Worm (Caenorhabditis elegans): ENCODE data around the gene mxl-2.

ce11 chrIII:147570-148076 is 40.3 kb downstream of the mxl-2 start, which contains the start of gene sqst-5:
- TF ChIP-seq unc-39 (tag; optimal IDR thresholded peaks at IDR 0.05) (no peak), nhr-28 (tag; optimal IDR thresholded peaks at IDR 0.05) (no peak), mep-1 (tag; optimal IDR thresholded peaks at IDR 0.05) (no peak), unc-62 (GFP tag; optimal IDR thresholded peaks at IDR 0.05) (no peak), mab-5 (tag; optimal IDR thresholded peaks at IDR 0.05) (no peak), ztf-11 (tag; optimal IDR thresholded peaks at IDR 0.05) (no peak), nhr-12 (tag; optimal IDR thresholded peaks at IDR 0.05) (no peak), lsy-2 (tag; optimal IDR thresholded peaks at IDR 0.05) (no peak), blmp-1 (tag; optimal IDR thresholded peaks at IDR 0.05) (no peak)

Data from whole organism, mixed stage, embryonic.